Fruit fly (Drosophila melanogaster) whole organism, wandering third instar larva: ENCODE measurements around the gene Dpy-30L2.

Experiments used
- Abd-B ChIP-seq: fragments of >200 bp; optimal IDR thresholded peaks from 2 replicates; lab custom pipeline; 2017; ENCODE audit warnings: missing biosample characterization, missing genetic modification characterization
- CrebA ChIP-seq: fragments of 200-800 bp; sonication (Bioruptor generic); optimal IDR thresholded peaks from 2 replicates; lab custom pipeline; 2016; ENCODE audit warnings: missing biosample characterization, mild to moderate bottlenecking, missing genetic modification characterization, borderline replicate concordance
- OdsH ChIP-seq: fragments of 200-800 bp; sonication (Bioruptor generic); optimal IDR thresholded peaks from 2 replicates; lab custom pipeline; 2016; ENCODE audit warnings: missing biosample characterization, mild to moderate bottlenecking, missing genetic modification characterization
- dl ChIP-seq, 2 experiments: fragments of 175-275, 200-275 bp in 1 of 2; fragments of 200-275 bp in 1 of 2; sonication (Bioruptor generic); optimal IDR thresholded peaks; lab custom pipeline; 2018; ENCODE audit warnings: mild to moderate bottlenecking in 2 of 2, missing biosample characterization in 2 of 2, missing genetic modification characterization in 2 of 2, moderate library complexity in 2 of 2; ENCODE audit not compliant: partially characterized antibody in 2 of 2, insufficient read depth in 1 of 2
- foxo ChIP-seq, 2 experiments: fragments of 200-800 bp; sonication (Bioruptor generic); optimal IDR thresholded peaks; 2 replicates in 1 of 2; 3 replicates in 1 of 2; lab custom pipeline; 2016 to 2017; ENCODE audit warnings: missing biosample characterization in 2 of 2, missing genetic modification characterization in 2 of 2
- h ChIP-seq: fragments of 200-800 bp; sonication (Bioruptor generic); optimal IDR thresholded peaks from 3 replicates; lab custom pipeline; 2016; ENCODE audit warnings: missing biosample characterization, mild to moderate bottlenecking, missing genetic modification characterization
- pan ChIP-seq: fragments of >200 bp; optimal IDR thresholded peaks from 2 replicates; lab custom pipeline; 2017
- psq ChIP-seq: fragments of 200-800 bp; sonication (Bioruptor generic); optimal IDR thresholded peaks from 3 replicates; lab custom pipeline; 2017; ENCODE audit warnings: missing biosample characterization, mild to moderate bottlenecking, missing genetic modification characterization, moderate library complexity
- sage ChIP-seq: fragments of 200-800 bp; sonication (Bioruptor generic); optimal IDR thresholded peaks from 2 replicates; lab custom pipeline; 2016; ENCODE audit warnings: missing biosample characterization, mild to moderate bottlenecking, missing genetic modification characterization

DNA sequence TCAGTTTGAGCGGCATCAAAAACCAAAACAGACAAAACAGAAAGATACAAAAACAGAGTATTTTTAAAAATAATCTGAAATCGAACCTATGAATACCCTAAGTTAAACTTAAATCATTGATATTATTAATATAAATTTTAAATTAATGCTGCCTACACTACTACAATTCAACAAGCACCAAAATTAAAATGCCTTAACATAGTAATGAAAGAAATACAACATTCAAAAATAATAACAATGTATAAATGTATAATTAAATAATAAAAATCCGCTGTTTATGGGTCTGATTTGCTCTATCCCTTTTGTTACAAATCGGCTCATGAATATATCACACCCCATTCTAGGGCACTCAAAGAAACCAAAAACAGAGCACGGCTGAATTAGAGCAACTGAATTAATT lies 1.5 kb upstream of the Dpy-30L2 start:
- TF ChIP-seq pan (lab: Kevin White, UChicago) = no peak
- no peak for TF ChIP-seq foxo (GFP tag; optimal IDR thresholded peaks at IDR 0.05; lab: Kevin White, UChicago)
- no peak for TF ChIP-seq Abd-B
- TF ChIP-seq dl (GFP tag; optimal IDR thresholded peaks at IDR 0.05; lab: Kevin White, UChicago; ENCODE audit: insufficient read depth in 1 of 2, partially characterized antibody in 2 of 2) = no peak
- TF ChIP-seq CrebA (GFP tag; lab: Kevin White, UChicago) = no peak
- TF ChIP-seq OdsH = no peak
- no peak for TF ChIP-seq psq (GFP tag; lab: Kevin White, UChicago)
- no peak for TF ChIP-seq sage (GFP tag; lab: Kevin White, UChicago)
- no peak for TF ChIP-seq h (GFP tag; lab: Kevin White, UChicago)
